Fruit fly (Drosophila melanogaster) whole organism, prepupa: Measurements from ENCODE around the gene CG33257.

ENCODE experiments used
- CG10631 ChIP-seq: fragments of 200-800 bp; sonication (Bioruptor generic); optimal IDR thresholded peaks from 2 replicates; lab custom pipeline; 2016; ENCODE audit warnings: missing biosample characterization, missing genetic modification characterization
- CG10669 ChIP-seq: fragments of 200-800 bp; sonication (Bioruptor generic); optimal IDR thresholded peaks from 3 replicates; lab custom pipeline; 2018; ENCODE audit warnings: missing biosample characterization, mild to moderate bottlenecking, missing genetic modification characterization, moderate library complexity
- CG11762 ChIP-seq: fragments of 200-800 bp; sonication (Bioruptor generic); optimal IDR thresholded peaks from 3 replicates; lab custom pipeline; 2016; ENCODE audit warnings: missing biosample characterization, missing genetic modification characterization; ENCODE audit not compliant: insufficient read depth
- CG11902 ChIP-seq: fragments of 200-800 bp; sonication (Bioruptor generic); optimal IDR thresholded peaks from 3 replicates; lab custom pipeline; 2016; ENCODE audit warnings: missing biosample characterization, missing genetic modification characterization
- CG15336 ChIP-seq: fragments of 200-800 bp; sonication (Bioruptor generic); IDR thresholded peaks from 2 replicates; pipeline ENCODE4 v1.3.6; 2022; ENCODE audit warnings: missing biosample characterization, missing genetic modification characterization
- CG16779 ChIP-seq: fragments of 200-800 bp; sonication (Bioruptor generic); optimal IDR thresholded peaks from 3 replicates; lab custom pipeline; 2017; ENCODE audit warnings: missing biosample characterization, mild to moderate bottlenecking, missing genetic modification characterization
- CG31627 ChIP-seq: fragments of 200-800 bp; sonication (Bioruptor generic); optimal IDR thresholded peaks from 3 replicates; lab custom pipeline; 2016; ENCODE audit warnings: missing biosample characterization, missing genetic modification characterization
- CG3919 ChIP-seq: fragments of 200-800 bp; sonication (Bioruptor generic); optimal IDR thresholded peaks from 3 replicates; lab custom pipeline; 2016; ENCODE audit warnings: missing biosample characterization, missing genetic modification characterization
- CG4318 ChIP-seq: fragments of 200-800 bp; sonication (Bioruptor generic); optimal IDR thresholded peaks from 3 replicates; lab custom pipeline; 2017; ENCODE audit warnings: missing biosample characterization, mild to moderate bottlenecking, missing genetic modification characterization
- CG6163 ChIP-seq: fragments of 200-800 bp; sonication (Bioruptor generic); IDR thresholded peaks from 3 replicates; pipeline ENCODE4 v1.3.6; 2022; ENCODE audit warnings: missing biosample characterization, missing genetic modification characterization
- CG6276 ChIP-seq: fragments of 200-800 bp; sonication (Bioruptor generic); optimal IDR thresholded peaks from 2 replicates; lab custom pipeline; 2017; ENCODE audit warnings: missing biosample characterization, mild to moderate bottlenecking, missing genetic modification characterization
- CG6854 ChIP-seq: fragments of 200-800 bp; sonication (Bioruptor generic); optimal IDR thresholded peaks from 2 replicates; lab custom pipeline; 2017; ENCODE audit warnings: missing biosample characterization, mild to moderate bottlenecking, missing genetic modification characterization
- CG8119 ChIP-seq: fragments of 200-800 bp; sonication (Bioruptor generic); IDR thresholded peaks from 3 replicates; pipeline ENCODE4 v1.3.6; 2022; ENCODE audit warnings: missing biosample characterization, missing genetic modification characterization
- CG9139 ChIP-seq: fragments of 200-800 bp; sonication (Bioruptor generic); optimal IDR thresholded peaks from 3 replicates; lab custom pipeline; 2017; ENCODE audit warnings: missing biosample characterization, mild to moderate bottlenecking, missing genetic modification characterization
- Eip75B ChIP-seq: fragments of 200-800 bp; sonication (Bioruptor generic); optimal IDR thresholded peaks from 3 replicates; lab custom pipeline; 2016; ENCODE audit warnings: missing biosample characterization, missing genetic modification characterization
- Eip78C ChIP-seq: fragments of 200-800 bp; sonication (Bioruptor generic); peaks from one replicate; lab custom pipeline; 2016; ENCODE audit warnings: missing biosample characterization, missing genetic modification characterization
- Ets21C ChIP-seq: fragments of 200-800 bp; sonication (Bioruptor generic); optimal IDR thresholded peaks from 3 replicates; lab custom pipeline; 2016; ENCODE audit warnings: missing biosample characterization, missing genetic modification characterization
- Ets96B ChIP-seq: fragments of 200-800 bp; optimal IDR thresholded peaks from 2 replicates; lab custom pipeline; 2019; ENCODE audit warnings: missing biosample characterization, mild to moderate bottlenecking, missing genetic modification characterization, moderate library complexity
- Gug ChIP-seq: fragments of 200-800 bp; sonication (Bioruptor generic); IDR thresholded peaks from 2 replicates; pipeline ENCODE4 v1.3.6; 2022; ENCODE audit warnings: missing biosample characterization, missing genetic modification characterization
- Hr39 ChIP-seq: fragments of 200-800 bp; sonication (Bioruptor generic); optimal IDR thresholded peaks from 2 replicates; lab custom pipeline; 2016; ENCODE audit warnings: missing biosample characterization, missing genetic modification characterization
- Smox ChIP-seq: fragments of 200-800 bp; sonication (Bioruptor generic); optimal IDR thresholded peaks from 3 replicates; lab custom pipeline; 2016; ENCODE audit warnings: missing biosample characterization, missing genetic modification characterization
- Sox102F ChIP-seq: fragments of 200-800 bp; sonication (Bioruptor generic); optimal IDR thresholded peaks from 2 replicates; lab custom pipeline; 2016; ENCODE audit warnings: missing biosample characterization, mild to moderate bottlenecking, missing genetic modification characterization
- Sox15 ChIP-seq: fragments of 200-800 bp; sonication (Bioruptor generic); optimal IDR thresholded peaks from 3 replicates; lab custom pipeline; 2016; ENCODE audit warnings: missing biosample characterization, missing genetic modification characterization
- achi ChIP-seq: fragments of 200-800 bp; sonication (Bioruptor generic); optimal IDR thresholded peaks from 3 replicates; lab custom pipeline; 2016; ENCODE audit warnings: missing biosample characterization, missing genetic modification characterization
- acj6 ChIP-seq: fragments of 200-800 bp; sonication (Bioruptor generic); optimal IDR thresholded peaks from 3 replicates; lab custom pipeline; 2016; ENCODE audit warnings: missing biosample characterization, missing genetic modification characterization
- dac ChIP-seq: fragments of 200-800 bp; sonication (Bioruptor generic); optimal IDR thresholded peaks from 2 replicates; lab custom pipeline; 2017; ENCODE audit warnings: missing biosample characterization, mild to moderate bottlenecking, missing genetic modification characterization
- dsx ChIP-seq: fragments of 200-800 bp; optimal IDR thresholded peaks from 3 replicates; lab custom pipeline; 2019; ENCODE audit warnings: missing biosample characterization, mild to moderate bottlenecking, missing genetic modification characterization, moderate library complexity; ENCODE audit not compliant: poor library complexity, severe bottlenecking
- esn ChIP-seq: fragments of 200-800 bp; sonication (Bioruptor generic); optimal IDR thresholded peaks from 2 replicates; lab custom pipeline; 2016; ENCODE audit warnings: missing biosample characterization, mild to moderate bottlenecking, missing genetic modification characterization, moderate library complexity
- fd59A ChIP-seq: fragments of 200-800 bp; sonication (Bioruptor generic); optimal IDR thresholded peaks from 2 replicates; lab custom pipeline; 2017; ENCODE audit warnings: missing biosample characterization, mild to moderate bottlenecking, missing genetic modification characterization, missing genetic modification reagents
- fd85E ChIP-seq: fragments of 200-800 bp; sonication (Bioruptor generic); optimal IDR thresholded peaks from 3 replicates; lab custom pipeline; 2016; ENCODE audit warnings: missing biosample characterization, missing genetic modification characterization
- fkh ChIP-seq: fragments of 200-800 bp; sonication (Bioruptor generic); optimal IDR thresholded peaks from 3 replicates; lab custom pipeline; 2017; ENCODE audit warnings: missing biosample characterization, mild to moderate bottlenecking, missing genetic modification characterization, moderate library complexity
- net ChIP-seq: fragments of 200-800 bp; sonication (Bioruptor generic); optimal IDR thresholded peaks from 3 replicates; lab custom pipeline; 2016; ENCODE audit warnings: missing biosample characterization, missing genetic modification characterization
- pdm3 ChIP-seq: fragments of 200-800 bp; sonication (Bioruptor generic); optimal IDR thresholded peaks from 3 replicates; lab custom pipeline; 2016; ENCODE audit warnings: missing biosample characterization, missing genetic modification characterization
- salr ChIP-seq, 2 experiments: fragments of 200-800 bp; sonication (Bioruptor generic); optimal IDR thresholded peaks; 3 replicates each; lab custom pipeline; 2016 to 2018; ENCODE audit warnings: missing biosample characterization in 2 of 2, missing genetic modification characterization in 2 of 2, mild to moderate bottlenecking in 1 of 2
- spab ChIP-seq: fragments of 200-800 bp; sonication (Bioruptor generic); optimal IDR thresholded peaks from 2 replicates; lab custom pipeline; 2017; ENCODE audit warnings: missing biosample characterization, mild to moderate bottlenecking, missing genetic modification characterization, missing genetic modification reagents
- svp ChIP-seq: fragments of 200-800 bp; sonication (Bioruptor generic); peaks from one replicate; lab custom pipeline; 2016; ENCODE audit warnings: missing biosample characterization, missing genetic modification characterization
- topi ChIP-seq: fragments of 200-800 bp; sonication (Bioruptor generic); optimal IDR thresholded peaks from 3 replicates; lab custom pipeline; 2016; ENCODE audit warnings: missing biosample characterization, missing genetic modification characterization

The CG33257 gene

dm6 chr3L:16385880-16386584 is 39.9 kb downstream of the CG33257 start, which contains the start of the genes Agpat3 and RAF2 (continued):
- peak; percentile 23; the same call in 1 of the 2 replicates for TF ChIP-seq CG15336 (GFP tag; lab: Robert Waterston, UW)
- TF ChIP-seq pdm3, result no peak
- TF ChIP-seq CG11762 (GFP tag; lab: Kevin White, UChicago), result no peak
- TF ChIP-seq CG6854 (GFP tag; lab: Kevin White, UChicago), result no peak
- TF ChIP-seq CG6276, result no peak
- peak; percentile 52 for TF ChIP-seq CG10631
- peak; percentile 44 for TF ChIP-seq Eip78C (GFP tag; lab: Kevin White, UChicago)
- 0 out of 3 replicates have a peak, but pooled peaks have one; percentile 29 for TF ChIP-seq CG8119
- peak; percentile 12 for TF ChIP-seq CG4318
- TF ChIP-seq fd59A (GFP tag; lab: Kevin White, UChicago), result no peak
- TF ChIP-seq dac (GFP tag; lab: Kevin White, UChicago), result no peak
- TF ChIP-seq achi (GFP tag; lab: Kevin White, UChicago), result peak; percentile 82
- no peak for TF ChIP-seq fkh (GFP tag; lab: Kevin White, UChicago)
- no peak for TF ChIP-seq net (GFP tag; lab: Kevin White, UChicago)
- TF ChIP-seq Hr39 (GFP tag; lab: Kevin White, UChicago), result peak; percentile 42
- TF ChIP-seq fd85E, result no peak
- TF ChIP-seq Gug (GFP tag; lab: Robert Waterston, UW), result no peak; the same call in 1 of the 2 replicates
- no peak for TF ChIP-seq topi (GFP tag; lab: Kevin White, UChicago)
- no peak for TF ChIP-seq Smox
- peak in 1 of 2 experiments; percentile 40 for TF ChIP-seq salr (GFP tag; optimal IDR thresholded peaks at IDR 0.05; lab: Kevin White, UChicago)
- peak; percentile 63 for TF ChIP-seq acj6 (GFP tag; lab: Kevin White, UChicago)
- peak; percentile 7 for TF ChIP-seq Eip75B (GFP tag; lab: Kevin White, UChicago)
- TF ChIP-seq CG9139 (GFP tag; lab: Kevin White, UChicago), result no peak
- TF ChIP-seq CG11902 (GFP tag; lab: Kevin White, UChicago), result peak; percentile 49
- no peak for TF ChIP-seq spab (GFP tag; lab: Kevin White, UChicago)
- peak; percentile 67 for TF ChIP-seq CG31627 (GFP tag; lab: Kevin White, UChicago)
- peak; percentile 54 for TF ChIP-seq Sox15 (GFP tag; lab: Kevin White, UChicago)
- TF ChIP-seq, all 60 proteins: peak for 30

- TF ChIP-seq CG15336 (GFP tag; lab: Robert Waterston, UW) (no peak), Sox102F (GFP tag; lab: Kevin White, UChicago) (no peak), Eip78C (GFP tag; lab: Kevin White, UChicago) (peak; percentile 37), svp (GFP tag; lab: Kevin White, UChicago) (peak; percentile 33)
Measured at dm6 chr3L:16390793-16391192, 44.7 kb downstream of the CG33257 start.

dm6 chr3L:16391257-16391656 is 45.1 kb downstream of the CG33257 start:
- TF ChIP-seq Ets96B (no peak), CG6276 (no peak), Gug (GFP tag; lab: Robert Waterston, UW) (no peak), dac (GFP tag; lab: Kevin White, UChicago) (no peak), Eip75B (GFP tag; lab: Kevin White, UChicago) (no peak), CG11762 (GFP tag; lab: Kevin White, UChicago) (no peak)

dm6 chr3L:16392203-16392800 is 46.2 kb downstream of the CG33257 start:
- no peak for TF ChIP-seq spab (GFP tag; lab: Kevin White, UChicago)
- no peak for TF ChIP-seq esn
- TF ChIP-seq pdm3, result no peak
- no peak for TF ChIP-seq Sox102F (GFP tag; lab: Kevin White, UChicago)
- TF ChIP-seq CG6163 (GFP tag; lab: Robert Waterston, UW), result no peak
- TF ChIP-seq CG10669 (GFP tag; lab: Kevin White, UChicago), result no peak
- TF ChIP-seq fd59A (GFP tag; lab: Kevin White, UChicago), result no peak
- TF ChIP-seq CG16779 (tag; lab: Kevin White, UChicago), result no peak
- TF ChIP-seq CG15336 (GFP tag; lab: Robert Waterston, UW), result no peak
- TF ChIP-seq CG11902 (GFP tag; lab: Kevin White, UChicago), result no peak
- no peak for TF ChIP-seq CG31627 (GFP tag; lab: Kevin White, UChicago)
- no peak for TF ChIP-seq CG3919 (GFP tag; lab: Kevin White, UChicago)
- TF ChIP-seq Gug (GFP tag; lab: Robert Waterston, UW), result no peak
- TF ChIP-seq Eip78C (GFP tag; lab: Kevin White, UChicago), result no peak
- no peak for TF ChIP-seq dsx (GFP tag; lab: Kevin White, UChicago)
- TF ChIP-seq Ets21C, result no peak
